Fruit fly (Drosophila melanogaster) whole organism, embryonic: ENCODE measurements around the gene DppIII.

Experiments
- B-H2 ChIP-seq: fragments of 200-800 bp; sonication (Bioruptor generic); optimal IDR thresholded peaks from 2 replicates; lab custom pipeline; 2018; ENCODE audit warnings: missing biosample characterization, mild to moderate bottlenecking, missing genetic modification characterization
- Blimp-1 ChIP-seq: fragments of 200-800 bp; sonication (Bioruptor generic); optimal IDR thresholded peaks from 3 replicates; lab custom pipeline; 2018; ENCODE audit warnings: missing biosample characterization, missing genetic modification characterization, mild to moderate bottlenecking, moderate library complexity, missing genetic modification reagents
- CG1024 ChIP-seq: fragments of 200-800 bp; sonication (Bioruptor generic); IDR thresholded peaks from 2 replicates; pipeline ENCODE4 v1.3.6; 2022; ENCODE audit warnings: missing biosample characterization, missing genetic modification characterization
- CG10431 ChIP-seq: fragments of 200-800 bp; sonication (Bioruptor generic); optimal IDR thresholded peaks from 3 replicates; lab custom pipeline; 2018; ENCODE audit warnings: missing biosample characterization, mild to moderate bottlenecking, missing genetic modification characterization
- CG10543 ChIP-seq: fragments of 200-800 bp; sonication (Bioruptor generic); optimal IDR thresholded peaks from 3 replicates; lab custom pipeline; 2017; ENCODE audit warnings: missing biosample characterization, mild to moderate bottlenecking, missing genetic modification characterization, moderate library complexity
- CG11093 ChIP-seq: fragments of 200-800 bp; sonication (Bioruptor generic); IDR thresholded peaks from 3 replicates; pipeline ENCODE4 v1.3.6; 2022; ENCODE audit warnings: missing biosample characterization, missing genetic modification characterization
- CG1233 ChIP-seq: fragments of 200-800 bp; sonication (Bioruptor generic); optimal IDR thresholded peaks from 4 replicates; lab custom pipeline; 2018; ENCODE audit warnings: missing biosample characterization, mild to moderate bottlenecking, missing genetic modification characterization
- CG12659 ChIP-seq: fragments of 200-800 bp; sonication (Bioruptor generic); optimal IDR thresholded peaks from 3 replicates; lab custom pipeline; 2017; ENCODE audit warnings: mild to moderate bottlenecking, missing biosample characterization, missing genetic modification reagents, missing genetic modification characterization
- CG12769 ChIP-seq: fragments of 200-800 bp; sonication (Bioruptor generic); optimal IDR thresholded peaks from 2 replicates; lab custom pipeline; 2019; ENCODE audit warnings: missing biosample characterization, mild to moderate bottlenecking, missing genetic modification characterization, moderate library complexity
- CG16815 ChIP-seq: fragments of 200-800 bp; sonication (Bioruptor generic); optimal IDR thresholded peaks from 3 replicates; lab custom pipeline; 2017; ENCODE audit warnings: missing biosample characterization, mild to moderate bottlenecking, missing genetic modification characterization
- CG18599 ChIP-seq: fragments of 200-800 bp; sonication (Bioruptor generic); optimal IDR thresholded peaks from 3 replicates; lab custom pipeline; 2017; ENCODE audit warnings: missing biosample characterization, missing genetic modification characterization, mild to moderate bottlenecking, moderate library complexity, missing genetic modification reagents
- CG18764 ChIP-seq: fragments of 200-800 bp; sonication (Bioruptor generic); optimal IDR thresholded peaks from 3 replicates; lab custom pipeline; 2016; ENCODE audit warnings: missing biosample characterization, missing genetic modification characterization
- CG2116 ChIP-seq: fragments of 200-800 bp; sonication (Bioruptor generic); optimal IDR thresholded peaks from 3 replicates; lab custom pipeline; 2018; ENCODE audit warnings: missing biosample characterization, mild to moderate bottlenecking, missing genetic modification characterization
- CG2199 ChIP-seq: fragments of 200-800 bp; sonication (Bioruptor generic); IDR thresholded peaks from 3 replicates; pipeline ENCODE4 v1.3.6; 2022; ENCODE audit warnings: missing biosample characterization, missing genetic modification characterization
- CG2712 ChIP-seq: fragments of 200-800 bp; optimal IDR thresholded peaks from 3 replicates; lab custom pipeline; 2019; ENCODE audit warnings: missing biosample characterization, mild to moderate bottlenecking, missing genetic modification characterization, moderate library complexity
- CG30431 ChIP-seq: fragments of 200-800 bp; sonication (Bioruptor generic); optimal IDR thresholded peaks from 2 replicates; lab custom pipeline; 2017; ENCODE audit warnings: missing biosample characterization, missing genetic modification characterization
- CG3407 ChIP-seq: fragments of 200-800 bp; sonication (Bioruptor generic); optimal IDR thresholded peaks from 2 replicates; lab custom pipeline; 2018; ENCODE audit warnings: missing biosample characterization, mild to moderate bottlenecking, missing genetic modification characterization
- CG4328 ChIP-seq: fragments of 200-800 bp; sonication (Bioruptor generic); optimal IDR thresholded peaks from 3 replicates; lab custom pipeline; 2017; ENCODE audit warnings: missing biosample characterization, missing genetic modification reagents, missing genetic modification characterization
- CG4360 ChIP-seq: fragments of 200-800 bp; sonication (Bioruptor generic); IDR thresholded peaks from 2 replicates; pipeline ENCODE4 v1.3.6; 2022; ENCODE audit warnings: missing biosample characterization, missing genetic modification characterization
- CG6254 ChIP-seq: fragments of 200-800 bp; sonication (Bioruptor generic); optimal IDR thresholded peaks from 3 replicates; lab custom pipeline; 2017; ENCODE audit warnings: mild to moderate bottlenecking, missing biosample characterization, missing genetic modification reagents, missing genetic modification characterization
- CG8290 ChIP-seq, 3 experiments: fragments of 200-800 bp; sonication (Bioruptor generic); optimal IDR thresholded peaks; 2 replicates each; lab custom pipeline; 2016 to 2019; ENCODE audit warnings: missing biosample characterization in 3 of 3, missing genetic modification characterization in 3 of 3, mild to moderate bottlenecking in 2 of 3, moderate library complexity in 1 of 3
- CTCF ChIP-seq: fragments of 200-800 bp; sonication (Bioruptor generic); optimal IDR thresholded peaks from 2 replicates; lab custom pipeline; 2017; ENCODE audit warnings: missing biosample characterization, mild to moderate bottlenecking, missing genetic modification characterization, moderate library complexity
- Dfd ChIP-seq, 2 experiments: fragments of >200 bp; optimal IDR thresholded peaks; 2 replicates each; lab custom pipeline; 2017; ENCODE audit warnings: missing biosample characterization in 2 of 2, missing genetic modification characterization in 2 of 2
- ERR ChIP-seq: fragments of 200-800 bp; sonication (Bioruptor generic); optimal IDR thresholded peaks from 2 replicates; lab custom pipeline; 2016; ENCODE audit warnings: missing biosample characterization, missing genetic modification characterization
- HLH3B ChIP-seq: fragments of 200-800 bp; sonication (Bioruptor generic); IDR thresholded peaks from 2 replicates; pipeline ENCODE4 v1.3.6; 2022; ENCODE audit warnings: missing biosample characterization, missing genetic modification characterization
- Med ChIP-seq: fragments of 200-800 bp; sonication (Bioruptor generic); peaks from one replicate; lab custom pipeline; 2016; ENCODE audit warnings: missing biosample characterization, missing genetic modification characterization, mild to moderate bottlenecking, inconsistent platforms, moderate library complexity
- NFAT ChIP-seq: fragments of 200-800 bp; sonication (Bioruptor generic); IDR thresholded peaks from 2 replicates; pipeline ENCODE4 v1.3.6; 2022; ENCODE audit warnings: missing biosample characterization, missing genetic modification characterization
- NfI ChIP-seq: fragments of 200-800 bp; sonication (Bioruptor generic); optimal IDR thresholded peaks from 3 replicates; lab custom pipeline; 2018; ENCODE audit warnings: missing biosample characterization, mild to moderate bottlenecking, missing genetic modification characterization, moderate library complexity
- Pdp1 ChIP-seq, 2 experiments: fragments of 200-800 bp; sonication (Bioruptor generic); optimal IDR thresholded peaks; 3 replicates each; lab custom pipeline; 2016; ENCODE audit warnings: missing biosample characterization in 2 of 2, missing genetic modification characterization in 2 of 2, mild to moderate bottlenecking in 1 of 2, moderate library complexity in 1 of 2
- Ptx1 ChIP-seq: fragments of 200-800 bp; sonication (Bioruptor generic); IDR thresholded peaks from 2 replicates; pipeline ENCODE4 v1.3.6; 2022; ENCODE audit warnings: missing biosample characterization, missing genetic modification characterization
- amos ChIP-seq: fragments of 200-800 bp; sonication (Bioruptor generic); IDR thresholded peaks from 2 replicates; pipeline ENCODE4 v1.3.6; 2022; ENCODE audit warnings: missing biosample characterization, missing genetic modification characterization; ENCODE audit not compliant: partially characterized antibody
- chinmo ChIP-seq: fragments of 200-800 bp; sonication (Bioruptor generic); IDR thresholded peaks from 4 replicates; pipeline ENCODE4 v1.3.6; 2022; ENCODE audit warnings: missing biosample characterization, missing genetic modification characterization; ENCODE audit not compliant: partially characterized antibody
- ci ChIP-seq: fragments of 200-800 bp; sonication (Bioruptor generic); IDR thresholded peaks from 3 replicates; pipeline ENCODE4 v1.3.6; 2022; ENCODE audit warnings: missing biosample characterization, missing genetic modification characterization
- cwo ChIP-seq: fragments of 200-800 bp; sonication (Bioruptor generic); optimal IDR thresholded peaks from 3 replicates; lab custom pipeline; 2017; ENCODE audit warnings: missing biosample characterization, missing genetic modification characterization, mild to moderate bottlenecking, moderate library complexity, missing genetic modification reagents
- gt ChIP-seq: fragments of 200-800 bp; sonication (Bioruptor generic); IDR thresholded peaks from 2 replicates; pipeline ENCODE4 v1.3.6; 2022; ENCODE audit warnings: missing biosample characterization, missing genetic modification characterization
- kay ChIP-seq: fragments of 200-800 bp; sonication (Bioruptor generic); optimal IDR thresholded peaks from 2 replicates; lab custom pipeline; 2016; ENCODE audit warnings: missing biosample characterization, missing genetic modification characterization
- mirr ChIP-seq: fragments of 200-800 bp; sonication (Bioruptor generic); optimal IDR thresholded peaks from 3 replicates; lab custom pipeline; 2018; ENCODE audit warnings: missing biosample characterization, mild to moderate bottlenecking, missing genetic modification characterization
- nmo ChIP-seq: fragments of 200-800 bp; sonication (Bioruptor generic); optimal IDR thresholded peaks from 2 replicates; lab custom pipeline; 2018; ENCODE audit warnings: missing biosample characterization, mild to moderate bottlenecking, missing genetic modification characterization, moderate library complexity
- org-1 ChIP-seq: fragments of 200-800 bp; sonication (Bioruptor generic); optimal IDR thresholded peaks from 2 replicates; lab custom pipeline; 2017; ENCODE audit warnings: missing biosample characterization, missing genetic modification characterization
- sens ChIP-seq: fragments of 200-800 bp; sonication (Bioruptor generic); peaks from one replicate; lab custom pipeline; 2016; ENCODE audit warnings: missing biosample characterization, missing genetic modification characterization
- sug ChIP-seq: fragments of 200-800 bp; optimal IDR thresholded peaks from 2 replicates; lab custom pipeline; 2019; ENCODE audit warnings: missing biosample characterization, mild to moderate bottlenecking, missing genetic modification characterization, moderate library complexity
- tin ChIP-seq: fragments of 200-800 bp; sonication (Bioruptor generic); optimal IDR thresholded peaks from 3 replicates; lab custom pipeline; 2016; ENCODE audit warnings: missing biosample characterization, missing genetic modification characterization
- tup ChIP-seq: fragments of 200-800 bp; sonication (Bioruptor generic); optimal IDR thresholded peaks from 2 replicates; lab custom pipeline; 2016; ENCODE audit warnings: missing biosample characterization, mild to moderate bottlenecking, missing genetic modification characterization, moderate library complexity
- unc-4 ChIP-seq: fragments of 200-800 bp; sonication (Bioruptor generic); IDR thresholded peaks from 2 replicates; pipeline ENCODE4 v1.3.6; 2022; ENCODE audit warnings: missing biosample characterization, missing genetic modification characterization; ENCODE audit not compliant: partially characterized antibody
- z ChIP-seq: fragments of 200-800 bp; sonication (Bioruptor generic); IDR thresholded peaks from 3 replicates; pipeline ENCODE4 v1.3.6; 2022; ENCODE audit warnings: missing biosample characterization, missing genetic modification characterization

DppIII gene

DNA sequence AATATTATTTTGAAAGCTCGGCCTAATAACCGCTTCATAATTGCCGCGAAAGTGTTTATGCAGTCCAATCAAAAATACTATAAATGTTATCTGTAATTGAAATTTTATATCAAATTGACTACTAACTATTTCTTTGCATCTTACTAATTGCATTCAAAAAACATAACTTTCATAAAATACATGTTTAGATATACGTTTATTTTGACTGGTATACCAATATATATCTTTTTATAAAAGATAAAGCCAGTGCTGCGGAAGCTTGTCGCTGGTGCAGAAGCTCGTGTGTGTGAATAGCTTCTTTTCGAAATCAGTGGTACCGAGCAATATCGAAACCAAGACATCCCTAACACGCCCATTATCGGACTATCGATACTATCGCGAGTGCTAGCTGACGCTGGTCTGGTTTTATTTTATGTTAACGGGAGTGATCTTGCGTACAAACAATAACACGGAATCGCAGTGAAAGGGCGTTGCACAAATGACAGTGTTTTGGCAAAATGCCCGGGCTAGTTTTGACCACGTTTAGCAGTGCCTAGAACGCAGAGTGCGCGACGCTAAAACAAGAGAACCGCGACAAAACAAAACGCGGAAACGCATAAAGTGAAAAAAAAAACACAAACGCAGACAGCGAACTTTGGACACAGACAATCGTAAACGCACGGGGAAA, 5.4 kb downstream of the DppIII start, which contains the start of gene Atg13 (continued):
- TF ChIP-seq CG18764 (GFP tag; lab: Kevin White, UChicago), result no peak
- TF ChIP-seq org-1 (GFP tag; lab: Kevin White, UChicago), result no peak
- no peak for TF ChIP-seq CG11093 (GFP tag; lab: Robert Waterston, UW)
- TF ChIP-seq Dfd (GFP tag; optimal IDR thresholded peaks at IDR 0.05; lab: Kevin White, UChicago), result peak in 1 of 2 experiments; percentile 51
- peak; percentile 58 for TF ChIP-seq CG12659 (GFP tag; lab: Kevin White, UChicago)
- TF ChIP-seq Ptx1 (GFP tag; lab: Robert Waterston, UW), result peak; percentile 34; the same call in 1 of the 2 replicates
- peak; percentile 2 for TF ChIP-seq Blimp-1 (GFP tag; lab: Kevin White, UChicago)
- peak; percentile 39 for TF ChIP-seq tin (GFP tag; lab: Kevin White, UChicago)
- no peak for TF ChIP-seq CG30431 (GFP tag; lab: Kevin White, UChicago)
- TF ChIP-seq CG2116 (GFP tag; lab: Kevin White, UChicago), result peak; percentile 96
- TF ChIP-seq gt (GFP tag; lab: Robert Waterston, UW), result no peak

DNA sequence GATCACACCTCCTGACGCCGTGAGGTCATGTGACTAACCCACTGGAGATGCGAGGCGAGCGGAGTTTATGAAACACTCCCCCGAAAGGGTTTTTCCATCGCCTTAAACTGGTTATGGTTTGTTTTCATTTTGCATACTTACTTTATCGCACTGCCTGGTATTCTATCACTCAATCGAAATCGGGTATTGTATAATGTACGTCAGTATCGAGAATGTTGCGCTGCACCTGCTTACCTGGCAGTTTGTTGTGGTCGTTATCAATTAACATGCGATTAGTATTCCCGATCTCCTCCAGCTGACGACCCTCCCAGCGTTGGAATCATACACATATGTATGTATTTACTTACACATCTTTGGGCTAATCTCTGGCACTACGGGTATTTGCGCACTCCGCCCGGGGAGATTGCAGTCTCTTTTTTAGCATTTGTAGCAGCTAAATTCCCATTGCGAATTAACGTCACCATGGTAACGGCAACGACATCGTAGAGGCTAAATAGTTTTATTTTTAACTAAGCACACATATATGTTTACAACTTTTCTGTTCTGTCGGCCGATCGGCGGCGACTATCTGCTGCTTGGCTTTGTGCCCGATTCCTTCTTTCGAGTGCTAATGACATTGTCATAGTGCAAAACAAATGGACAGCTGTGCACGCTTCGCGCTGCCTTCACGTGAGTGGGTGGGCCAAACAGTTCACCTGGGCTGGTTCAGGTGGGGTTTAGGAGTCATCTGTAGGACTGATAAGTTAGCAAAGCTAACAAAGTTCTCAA, 8.9 kb downstream of the DppIII start:
- no peak for TF ChIP-seq CG8290 (GFP tag; optimal IDR thresholded peaks at IDR 0.05; lab: Kevin White, UChicago)
- peak in 1 of 2 experiments; percentile 41 for TF ChIP-seq CG8290 (tag; optimal IDR thresholded peaks at IDR 0.05; lab: Kevin White, UChicago)
- no peak for TF ChIP-seq CG16815
- no peak for TF ChIP-seq CG6254 (GFP tag; lab: Kevin White, UChicago)
- peak; percentile 75 for TF ChIP-seq sug (tag; lab: Kevin White, UChicago)
- TF ChIP-seq NFAT, result no peak
- peak; percentile 27; the same call in 1 of the 2 replicates for TF ChIP-seq CG1024 (GFP tag; lab: Robert Waterston, UW)
- no peak for TF ChIP-seq unc-4 (GFP tag; lab: Robert Waterston, UW)
- peak; percentile 43 for TF ChIP-seq CG10543 (GFP tag; lab: Kevin White, UChicago)
- TF ChIP-seq Pdp1 (GFP tag; optimal IDR thresholded peaks at IDR 0.05; lab: Kevin White, UChicago), result peak in 1 of 2 experiments; percentile 87
- 0 out of 2 replicates have a peak, but pooled peaks have one; percentile 4 for TF ChIP-seq HLH3B
- TF ChIP-seq CG18599 (GFP tag; lab: Kevin White, UChicago), result peak; percentile 45
- TF ChIP-seq CG4360 (GFP tag; lab: Robert Waterston, UW), result 0 out of 2 replicates have a peak, but pooled peaks have one; percentile 17
- TF ChIP-seq CG1233 (GFP tag; lab: Kevin White, UChicago), result peak; percentile 6
- TF ChIP-seq CG3407 (GFP tag; lab: Kevin White, UChicago), result no peak
- no peak for TF ChIP-seq nmo (GFP tag; lab: Kevin White, UChicago)
- TF ChIP-seq sens (GFP tag; lab: Kevin White, UChicago), result peak; percentile 41
- TF ChIP-seq amos, result 0 out of 2 replicates have a peak, but pooled peaks have one; percentile 8
- no peak for TF ChIP-seq z (GFP tag; lab: Robert Waterston, UW)
- TF ChIP-seq CTCF (GFP tag; lab: Kevin White, UChicago), result no peak
- 0 out of 3 replicates have a peak, but pooled peaks have one; percentile 16 for TF ChIP-seq CG2199 (GFP tag; lab: Robert Waterston, UW)
- peak; percentile 82 for TF ChIP-seq cwo (GFP tag; lab: Kevin White, UChicago)
- 0 out of 3 replicates have a peak, but pooled peaks have one; percentile 9 for TF ChIP-seq ci (GFP tag; lab: Robert Waterston, UW)
- TF ChIP-seq CG2712 (tag; lab: Kevin White, UChicago), result no peak
- peak; percentile 22 for TF ChIP-seq NfI (GFP tag; lab: Kevin White, UChicago)
- peak; percentile 25 for TF ChIP-seq ERR (GFP tag; lab: Kevin White, UChicago)
- TF ChIP-seq chinmo (GFP tag; lab: Robert Waterston, UW), result 0 out of 4 replicates have a peak, but pooled peaks have one; percentile 58
- TF ChIP-seq CG4328, result no peak
- no peak for TF ChIP-seq tup (GFP tag; lab: Kevin White, UChicago)
- no peak for TF ChIP-seq CG10431 (GFP tag; lab: Kevin White, UChicago)
- TF ChIP-seq B-H2 (GFP tag; lab: Kevin White, UChicago), result peak; percentile 15
- peak; percentile 51 for TF ChIP-seq CG12769
- peak; percentile 77 for TF ChIP-seq Med (GFP tag; lab: Kevin White, UChicago)
- TF ChIP-seq kay, result no peak
- TF ChIP-seq mirr (GFP tag; lab: Kevin White, UChicago), result peak; percentile 1
